Worm (Caenorhabditis elegans) whole organism, L1 larva: ENCODE data around the gene daf-10.

Source experiments
- C16A3.4 ChIP-seq: fragments of 150-350 bp; optimal IDR thresholded peaks from 2 replicates; lab custom pipeline; 2014; ENCODE audit warnings: missing biosample characterization, missing genetic modification characterization
- ama-1 ChIP-seq: fragments of 150-350 bp; optimal IDR thresholded peaks from 2 replicates; lab custom pipeline; 2014
- dpl-1 ChIP-seq, 3 experiments: fragments of 150-350 bp in 2 of 3; sonication (generic microtip) in 1 of 3; optimal IDR thresholded peaks; 2 replicates each; lab custom pipeline; 2014 to 2017; ENCODE audit warnings: missing biosample characterization in 3 of 3, missing genetic modification characterization in 3 of 3, missing genetic modification reagents in 3 of 3
- egl-27 ChIP-seq, 2 experiments: fragments of 150-350 bp in 1 of 2; sonication (generic microtip); optimal IDR thresholded peaks; 3 replicates each; lab custom pipeline; 2017 to 2018; ENCODE audit warnings: missing biosample characterization in 2 of 2, missing genetic modification characterization in 2 of 2, missing genetic modification reagents in 2 of 2
- ets-5 ChIP-seq: fragments of 200-800 bp; sonication (Bioruptor generic); IDR thresholded peaks from 2 replicates; pipeline ENCODE4 v1.3.6; 2022; ENCODE audit warnings: missing genetic modification characterization, missing compliant biosample characterization
- fkh-4 ChIP-seq: sonication (generic microtip); optimal IDR thresholded peaks from 2 replicates; lab custom pipeline; 2016; ENCODE audit warnings: missing compliant biosample characterization, missing genetic modification characterization, borderline replicate concordance
- grh-1 ChIP-seq: fragments of 200-800 bp; sonication (Bioruptor generic); IDR thresholded peaks from 2 replicates; pipeline ENCODE4 v1.3.6; 2022; ENCODE audit warnings: missing genetic modification reagents, missing genetic modification characterization, missing compliant biosample characterization
- nhr-11 ChIP-seq: fragments of 150-350 bp; optimal IDR thresholded peaks from 2 replicates; lab custom pipeline; 2014; ENCODE audit warnings: missing biosample characterization, missing genetic modification characterization
- nhr-28 ChIP-seq: fragments of 150-350 bp; optimal IDR thresholded peaks from 2 replicates; lab custom pipeline; 2014; ENCODE audit warnings: missing biosample characterization, missing genetic modification characterization
- rnt-1 ChIP-seq: sonication (generic microtip); optimal IDR thresholded peaks from 2 replicates; lab custom pipeline; 2016; ENCODE audit warnings: mild to moderate bottlenecking, missing genetic modification characterization, moderate library complexity, missing compliant biosample characterization
- snpc-4 ChIP-seq: fragments of 150-350 bp; optimal IDR thresholded peaks from 2 replicates; lab custom pipeline; 2014; ENCODE audit warnings: missing biosample characterization, missing genetic modification characterization
- unc-62 ChIP-seq: fragments of 150-350 bp; optimal IDR thresholded peaks from 2 replicates; lab custom pipeline; 2014; ENCODE audit warnings: missing biosample characterization, missing genetic modification reagents, missing genetic modification characterization
- ztf-4 ChIP-seq: fragments of 150-350 bp; optimal IDR thresholded peaks from 2 replicates; lab custom pipeline; 2014; ENCODE audit warnings: missing biosample characterization, missing genetic modification characterization

- TF ChIP-seq nhr-11 (tag; lab: Kevin White, UChicago) (no peak), fkh-4 (no peak), ama-1 (no peak), ztf-4 (no peak), C16A3.4 (tag; lab: Kevin White, UChicago) (no peak), grh-1 (no peak; the same call in 1 of the 2 replicates), dpl-1 (GFP tag; optimal IDR thresholded peaks at IDR 0.05; lab: Kevin White, UChicago) (no peak), ets-5 (GFP tag; lab: Robert Waterston, UW) (no peak), unc-62 (GFP tag; lab: Kevin White, UChicago) (no peak), nhr-28 (no peak), rnt-1 (no peak), snpc-4 (no peak), egl-27 (tag; optimal IDR thresholded peaks at IDR 0.05; lab: Kevin White, UChicago) (no peak)
Observed at ce11 chrIV:9093932-9094331, 52.1 kb downstream of the daf-10 start, which contains the start of gene lpl-1.
